Worm (Caenorhabditis elegans) whole organism, mixed stage, embryonic: ENCODE data around the gene acer-1.

Experiments
- bed-3 ChIP-seq: fragments of 200-800 bp; sonication (Bioruptor generic); optimal IDR thresholded peaks from 3 replicates; lab custom pipeline; 2018; ENCODE audit warnings: mild to moderate bottlenecking, missing genetic modification characterization, moderate library complexity, missing compliant biosample characterization
- nhr-237 ChIP-seq: fragments of 150-350 bp; optimal IDR thresholded peaks from 2 replicates; lab custom pipeline; 2014; ENCODE audit warnings: missing biosample characterization, missing genetic modification characterization

DNA sequence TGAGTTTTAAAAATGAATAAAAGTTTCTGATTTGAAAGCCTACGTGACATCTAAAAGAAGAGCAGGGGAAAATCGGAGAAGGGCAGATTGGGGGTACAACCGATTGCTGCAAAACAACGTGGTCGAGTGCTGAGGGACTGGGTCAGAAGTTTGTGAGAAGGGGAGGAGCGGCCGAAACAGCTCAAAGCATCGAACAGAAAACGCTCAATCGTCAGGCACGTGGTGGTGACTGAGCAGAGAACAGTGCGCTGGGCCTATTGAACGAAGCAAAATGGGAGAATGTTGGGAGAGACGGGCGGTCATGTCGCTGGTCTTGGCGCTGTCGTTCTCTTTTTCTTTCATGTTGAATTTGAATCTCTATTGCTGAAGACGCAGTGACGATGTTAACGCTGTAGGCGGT is 976 bp upstream of the acer-1 start:
- no peak for TF ChIP-seq nhr-237 (tag; lab: Kevin White, UChicago)
- no peak for TF ChIP-seq bed-3 (GFP tag; lab: Kevin White, UChicago)
